Fruit fly (Drosophila melanogaster) whole organism, embryonic: ENCODE results near the gene CG6569.

Experiments
- CG10462 ChIP-seq: fragments of 200-800 bp; sonication (Bioruptor generic); optimal IDR thresholded peaks from 2 replicates; lab custom pipeline; 2016; ENCODE audit warnings: missing biosample characterization, missing genetic modification characterization
- CG10543 ChIP-seq: fragments of 200-800 bp; sonication (Bioruptor generic); optimal IDR thresholded peaks from 3 replicates; lab custom pipeline; 2017; ENCODE audit warnings: missing biosample characterization, mild to moderate bottlenecking, missing genetic modification characterization, moderate library complexity
- CG11456 ChIP-seq: fragments of 200-800 bp; sonication (Bioruptor generic); IDR thresholded peaks from 3 replicates; pipeline ENCODE4 v1.3.6; 2022; ENCODE audit warnings: missing biosample characterization, missing genetic modification characterization
- CG14860 ChIP-seq: fragments of 200-800 bp; sonication (Bioruptor generic); IDR thresholded peaks from 3 replicates; pipeline ENCODE4 v1.3.6; 2022; ENCODE audit warnings: missing biosample characterization, missing genetic modification characterization; ENCODE audit not compliant: partially characterized antibody
- CG15269 ChIP-seq: fragments of 200-800 bp; sonication (Bioruptor generic); optimal IDR thresholded peaks from 2 replicates; lab custom pipeline; 2018; ENCODE audit warnings: missing biosample characterization, mild to moderate bottlenecking, missing genetic modification characterization, moderate library complexity
- CG16813 ChIP-seq: fragments of 200-800 bp; sonication (Bioruptor generic); IDR thresholded peaks from 3 replicates; pipeline ENCODE4 v1.3.6; 2022; ENCODE audit warnings: missing biosample characterization, missing genetic modification characterization; ENCODE audit not compliant: partially characterized antibody
- CG16815 ChIP-seq: fragments of 200-800 bp; sonication (Bioruptor generic); optimal IDR thresholded peaks from 3 replicates; lab custom pipeline; 2017; ENCODE audit warnings: missing biosample characterization, mild to moderate bottlenecking, missing genetic modification characterization
- CG17612 ChIP-seq: fragments of 200-800 bp; sonication (Bioruptor generic); IDR thresholded peaks from 2 replicates; pipeline ENCODE4 v1.3.6; 2022; ENCODE audit warnings: missing biosample characterization, missing genetic modification characterization
- CG31441 ChIP-seq: fragments of 200-800 bp; sonication (Bioruptor generic); IDR thresholded peaks from 2 replicates; pipeline ENCODE4 v1.3.6; 2022; ENCODE audit warnings: missing biosample characterization, missing genetic modification characterization
- CG3163 ChIP-seq: fragments of 200-800 bp; sonication (Bioruptor generic); optimal IDR thresholded peaks from 3 replicates; lab custom pipeline; 2016; ENCODE audit warnings: missing biosample characterization, missing genetic modification characterization
- CG3838 ChIP-seq: fragments of 200-800 bp; sonication (Bioruptor generic); optimal IDR thresholded peaks from 3 replicates; lab custom pipeline; 2016; ENCODE audit warnings: missing biosample characterization, missing genetic modification characterization
- CG4617 ChIP-seq: fragments of 200-800 bp; sonication (Bioruptor generic); optimal IDR thresholded peaks from 3 replicates; lab custom pipeline; 2016; ENCODE audit warnings: missing biosample characterization, missing genetic modification characterization, borderline replicate concordance
- CG7271 ChIP-seq: fragments of 200-800 bp; sonication (Bioruptor generic); optimal IDR thresholded peaks from 2 replicates; lab custom pipeline; 2018; ENCODE audit warnings: missing biosample characterization, mild to moderate bottlenecking, missing genetic modification characterization, moderate library complexity
- CG8388 ChIP-seq: fragments of 200-800 bp; sonication (Bioruptor generic); optimal IDR thresholded peaks from 2 replicates; lab custom pipeline; 2019; ENCODE audit warnings: missing biosample characterization, mild to moderate bottlenecking, missing genetic modification characterization, moderate library complexity
- D ChIP-seq, 2 experiments: fragments of 200-800 bp in 1 of 2; fragments of >200 bp in 1 of 2; sonication (Bioruptor generic) in 1 of 2; optimal IDR thresholded peaks; 2 replicates in 1 of 2; 3 replicates in 1 of 2; lab custom pipeline; 2017; ENCODE audit warnings: mild to moderate bottlenecking in 1 of 2, missing biosample characterization in 1 of 2, missing genetic modification characterization in 1 of 2, missing genetic modification reagents in 1 of 2
- HLH3B ChIP-seq: fragments of 200-800 bp; sonication (Bioruptor generic); IDR thresholded peaks from 2 replicates; pipeline ENCODE4 v1.3.6; 2022; ENCODE audit warnings: missing biosample characterization, missing genetic modification characterization
- Hey ChIP-seq: fragments of 200-800 bp; sonication (Bioruptor generic); optimal IDR thresholded peaks from 3 replicates; lab custom pipeline; 2018; ENCODE audit warnings: missing biosample characterization, mild to moderate bottlenecking, missing genetic modification characterization
- Hr51 ChIP-seq, 2 experiments: fragments of 200-800 bp; sonication (Bioruptor generic); optimal IDR thresholded peaks; 2 replicates in 1 of 2; 3 replicates in 1 of 2; lab custom pipeline; 2016 to 2018; ENCODE audit warnings: missing biosample characterization in 2 of 2, missing genetic modification characterization in 2 of 2, mild to moderate bottlenecking in 1 of 2, moderate library complexity in 1 of 2
- PHDP ChIP-seq: fragments of 200-800 bp; sonication (Bioruptor generic); optimal IDR thresholded peaks from 3 replicates; lab custom pipeline; 2018; ENCODE audit warnings: missing biosample characterization, mild to moderate bottlenecking, missing genetic modification characterization, moderate library complexity
- Six4 ChIP-seq: fragments of 200-800 bp; sonication (Bioruptor generic); optimal IDR thresholded peaks from 2 replicates; lab custom pipeline; 2016; ENCODE audit warnings: missing biosample characterization, missing genetic modification characterization
- Ssrp ChIP-seq: fragments of 200-800 bp; sonication (Bioruptor generic); optimal IDR thresholded peaks from 2 replicates; lab custom pipeline; 2018; ENCODE audit warnings: missing biosample characterization, mild to moderate bottlenecking, missing genetic modification characterization, moderate library complexity
- Usf ChIP-seq: fragments of 200-800 bp; sonication (Bioruptor generic); optimal IDR thresholded peaks from 2 replicates; lab custom pipeline; 2017; ENCODE audit warnings: missing genotype, missing biosample characterization, missing genetic modification characterization
- ash1 ChIP-seq: fragments of 200-800 bp; sonication (Bioruptor generic); optimal IDR thresholded peaks from 2 replicates; lab custom pipeline; 2018; ENCODE audit warnings: missing biosample characterization, mild to moderate bottlenecking, missing genetic modification characterization
- bbx ChIP-seq: fragments of 200-800 bp; sonication (Bioruptor generic); IDR thresholded peaks from 2 replicates; pipeline ENCODE4 v1.3.6; 2022; ENCODE audit warnings: missing biosample characterization, missing genetic modification characterization; ENCODE audit not compliant: partially characterized antibody
- cad ChIP-seq: fragments of >200 bp; optimal IDR thresholded peaks from 2 replicates; lab custom pipeline; 2017; ENCODE audit warnings: missing biosample characterization, missing genetic modification characterization
- cas ChIP-seq: fragments of 200-800 bp; sonication (Bioruptor generic); IDR thresholded peaks from 2 replicates; pipeline ENCODE4 v1.3.6; 2022; ENCODE audit warnings: missing biosample characterization, missing genetic modification characterization
- crc ChIP-seq: fragments of 200-800 bp; sonication (Bioruptor generic); optimal IDR thresholded peaks from 2 replicates; lab custom pipeline; 2016; ENCODE audit warnings: missing biosample characterization, missing genetic modification characterization
- dimm ChIP-seq: fragments of 200-800 bp; sonication (Bioruptor generic); IDR thresholded peaks from 2 replicates; pipeline ENCODE4 v1.3.6; 2022; ENCODE audit warnings: missing biosample characterization, missing genetic modification characterization
- fd64A ChIP-seq: fragments of 200-800 bp; sonication (Bioruptor generic); optimal IDR thresholded peaks from 3 replicates; lab custom pipeline; 2018; ENCODE audit warnings: missing biosample characterization, mild to moderate bottlenecking, missing genetic modification characterization
- fu2 ChIP-seq: fragments of 200-800 bp; sonication (Bioruptor generic); optimal IDR thresholded peaks from 2 replicates; lab custom pipeline; 2016; ENCODE audit warnings: missing biosample characterization, missing genetic modification characterization
- gce ChIP-seq: fragments of 200-800 bp; sonication (Bioruptor generic); IDR thresholded peaks from 3 replicates; pipeline ENCODE4 v1.3.6; 2022; ENCODE audit warnings: missing biosample characterization, missing genetic modification characterization
- gt ChIP-seq: fragments of 200-800 bp; sonication (Bioruptor generic); IDR thresholded peaks from 2 replicates; pipeline ENCODE4 v1.3.6; 2022; ENCODE audit warnings: missing biosample characterization, missing genetic modification characterization
- hkb ChIP-seq, 2 experiments: fragments of 200-800 bp in 1 of 2; fragments of >200 bp in 1 of 2; sonication (Bioruptor generic) in 1 of 2; IDR thresholded peaks in 1 of 2; optimal IDR thresholded peaks in 1 of 2; 2 replicates each; pipeline versions ENCODE4 v1.3.6 to Lab custom; 2017 to 2022; ENCODE audit warnings: missing biosample characterization in 1 of 2, missing genetic modification characterization in 1 of 2
- hth ChIP-seq: fragments of >200 bp; optimal IDR thresholded peaks from 2 replicates; lab custom pipeline; 2017; ENCODE audit warnings: inconsistent platforms
- jumu ChIP-seq: fragments of 200-800 bp; sonication (Bioruptor generic); optimal IDR thresholded peaks from 3 replicates; lab custom pipeline; 2016; ENCODE audit warnings: missing biosample characterization, missing genetic modification characterization
- lov ChIP-seq, 2 experiments: fragments of 200-800 bp in 1 of 2; fragments of >200 bp in 1 of 2; sonication (Bioruptor generic) in 1 of 2; IDR thresholded peaks in 1 of 2; optimal IDR thresholded peaks in 1 of 2; 2 replicates in 1 of 2; 3 replicates in 1 of 2; pipeline versions ENCODE4 v1.3.6 to Lab custom; 2017 to 2022; ENCODE audit warnings: missing biosample characterization in 1 of 2, missing genetic modification characterization in 1 of 2
- maf-S ChIP-seq: fragments of 200-800 bp; sonication (Bioruptor generic); optimal IDR thresholded peaks from 2 replicates; lab custom pipeline; 2016; ENCODE audit warnings: missing biosample characterization, missing genetic modification characterization
- mld ChIP-seq: fragments of 200-800 bp; sonication (Bioruptor generic); IDR thresholded peaks from 3 replicates; pipeline ENCODE4 v1.3.6; 2022; ENCODE audit warnings: missing biosample characterization, missing genetic modification characterization; ENCODE audit not compliant: partially characterized antibody
- pho ChIP-seq: fragments of 200-800 bp; sonication (Bioruptor generic); optimal IDR thresholded peaks from 2 replicates; lab custom pipeline; 2016; ENCODE audit warnings: missing biosample characterization, missing genetic modification characterization
- prd ChIP-seq, 3 experiments: fragments of >200 bp in 2 of 3; fragments of 200-800 bp in 1 of 3; sonication (Bioruptor generic) in 1 of 3; optimal IDR thresholded peaks in 2 of 3; IDR thresholded peaks in 1 of 3; 2 replicates in 2 of 3; 3 replicates in 1 of 3; pipeline versions ENCODE4 v1.3.6 to Lab custom; 2017 to 2022; ENCODE audit warnings: missing biosample characterization in 1 of 3, missing genetic modification characterization in 1 of 3
- ro ChIP-seq: fragments of 200-800 bp; sonication (Bioruptor generic); IDR thresholded peaks from 2 replicates; pipeline ENCODE4 v1.3.6; 2022; ENCODE audit warnings: missing biosample characterization, missing genetic modification characterization
- salm ChIP-seq: fragments of 200-800 bp; sonication (Bioruptor generic); optimal IDR thresholded peaks from 2 replicates; lab custom pipeline; 2018; ENCODE audit warnings: missing biosample characterization, mild to moderate bottlenecking, missing genetic modification characterization
- sd ChIP-seq: fragments of 200-800 bp; sonication (Bioruptor generic); optimal IDR thresholded peaks from 3 replicates; lab custom pipeline; 2018; ENCODE audit warnings: missing biosample characterization, mild to moderate bottlenecking, missing genetic modification characterization, moderate library complexity
- shn ChIP-seq: fragments of 200-800 bp; sonication (Bioruptor generic); optimal IDR thresholded peaks from 3 replicates; lab custom pipeline; 2016; ENCODE audit warnings: missing biosample characterization, missing genetic modification characterization
- slbo ChIP-seq: fragments of 200-800 bp; sonication (Bioruptor generic); IDR thresholded peaks from 2 replicates; pipeline ENCODE4 v1.3.6; 2022; ENCODE audit warnings: missing biosample characterization, missing genetic modification characterization
- ssp ChIP-seq: fragments of 200-800 bp; sonication (Bioruptor generic); IDR thresholded peaks from 2 replicates; pipeline ENCODE4 v1.3.6; 2022; ENCODE audit warnings: missing biosample characterization, missing genetic modification characterization
- tap ChIP-seq: fragments of 200-800 bp; optimal IDR thresholded peaks from 3 replicates; lab custom pipeline; 2019; ENCODE audit warnings: missing biosample characterization, mild to moderate bottlenecking, missing genetic modification characterization, moderate library complexity
- tup ChIP-seq: fragments of 200-800 bp; sonication (Bioruptor generic); optimal IDR thresholded peaks from 2 replicates; lab custom pipeline; 2016; ENCODE audit warnings: missing biosample characterization, mild to moderate bottlenecking, missing genetic modification characterization, moderate library complexity
- wor ChIP-seq: fragments of 200-800 bp; sonication (Bioruptor generic); IDR thresholded peaks from 2 replicates; pipeline ENCODE4 v1.3.6; 2022; ENCODE audit warnings: missing biosample characterization, missing genetic modification characterization

The CG6569 gene

DNA sequence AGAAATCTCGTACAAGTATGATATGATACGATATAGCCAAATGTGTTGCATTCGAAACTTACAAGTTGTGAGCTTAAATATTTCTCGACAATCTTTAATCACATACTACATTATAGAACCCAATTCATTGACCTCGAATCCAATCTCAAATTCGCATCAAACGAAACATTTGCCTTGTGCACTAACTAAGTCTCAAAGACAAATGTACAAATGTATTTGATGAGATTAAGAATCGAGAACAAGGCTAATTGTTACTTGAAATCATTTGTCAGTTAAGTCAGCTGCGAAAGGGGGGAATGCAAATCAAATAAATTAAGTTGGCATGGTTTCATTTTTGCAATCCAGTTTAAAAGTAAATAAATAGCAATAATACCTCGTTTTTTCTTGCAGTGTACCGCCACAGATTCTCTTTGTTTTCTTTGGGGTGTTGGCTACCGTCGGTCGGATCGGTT is 29.2 kb downstream of the CG6569 start (continued):
- TF ChIP-seq maf-S, result no peak
- no peak for TF ChIP-seq fd64A (GFP tag; lab: Kevin White, UChicago)
- no peak for TF ChIP-seq Usf (GFP tag; lab: Kevin White, UChicago)
- TF ChIP-seq cad, result no peak
- TF ChIP-seq gt (GFP tag; lab: Robert Waterston, UW), result no peak
- no peak for TF ChIP-seq CG7271 (tag; lab: Kevin White, UChicago)
- no peak for TF ChIP-seq prd (optimal IDR thresholded peaks at IDR 0.05; lab: Kevin White, UChicago)
- no peak; the same call in 2 of the 3 replicates for TF ChIP-seq prd (GFP tag; IDR thresholded peaks at IDR 0.05; lab: Robert Waterston, UW)
- TF ChIP-seq Six4 (GFP tag; lab: Kevin White, UChicago), result no peak
- TF ChIP-seq salm (tag; lab: Kevin White, UChicago), result no peak
- TF ChIP-seq Hr51 (GFP tag; optimal IDR thresholded peaks at IDR 0.05; lab: Kevin White, UChicago), result peak in 1 of 2 experiments; percentile 64
- TF ChIP-seq bbx (GFP tag; lab: Robert Waterston, UW), result no peak
- TF ChIP-seq CG14860 (GFP tag; lab: Robert Waterston, UW), result no peak
- no peak for TF ChIP-seq fu2 (GFP tag; lab: Kevin White, UChicago)
- no peak for TF ChIP-seq CG4617 (GFP tag; lab: Kevin White, UChicago)
- peak; percentile 5 for TF ChIP-seq jumu (GFP tag; lab: Kevin White, UChicago)
- no peak for TF ChIP-seq CG16815
- TF ChIP-seq CG31441 (GFP tag; lab: Robert Waterston, UW), result peak; percentile 56; the same call in 1 of the 2 replicates
- TF ChIP-seq mld (GFP tag; lab: Robert Waterston, UW), result no peak
- TF ChIP-seq PHDP (tag; lab: Kevin White, UChicago), result peak; percentile 11
- TF ChIP-seq CG15269 (tag; lab: Kevin White, UChicago), result peak; percentile 36
- TF ChIP-seq CG11456 (GFP tag; lab: Robert Waterston, UW), result no peak
- TF ChIP-seq dimm (GFP tag; lab: Robert Waterston, UW), result no peak
- no peak for TF ChIP-seq CG16813 (GFP tag; lab: Robert Waterston, UW)
- no peak for TF ChIP-seq CG10543
- peak; percentile 29 for TF ChIP-seq Ssrp
- TF ChIP-seq D (optimal IDR thresholded peaks at IDR 0.05; lab: Kevin White, UChicago), result no peak
- TF ChIP-seq D (GFP tag; optimal IDR thresholded peaks at IDR 0.05; lab: Kevin White, UChicago), result no peak
- no peak for TF ChIP-seq gce (GFP tag; lab: Robert Waterston, UW)
- no peak for TF ChIP-seq CG3163 (GFP tag; lab: Kevin White, UChicago)
- TF ChIP-seq tap (tag; lab: Kevin White, UChicago), result no peak
- TF ChIP-seq shn (GFP tag; lab: Kevin White, UChicago), result peak; percentile 3
- peak; percentile 18 for TF ChIP-seq CG8388 (GFP tag; lab: Kevin White, UChicago)
- no peak for TF ChIP-seq hkb (optimal IDR thresholded peaks at IDR 0.05; lab: Kevin White, UChicago)
- TF ChIP-seq hkb (GFP tag; IDR thresholded peaks at IDR 0.05; lab: Robert Waterston, UW), result peak; percentile 42; the same call in 1 of the 2 replicates
- no peak for TF ChIP-seq ro (GFP tag; lab: Robert Waterston, UW)
- TF ChIP-seq CG17612 (GFP tag; lab: Robert Waterston, UW), result no peak
- no peak for TF ChIP-seq wor (GFP tag; lab: Robert Waterston, UW)
- TF ChIP-seq tup, result no peak
- TF ChIP-seq HLH3B, result no peak
- TF ChIP-seq ash1 (GFP tag; lab: Kevin White, UChicago), result no peak
- no peak for TF ChIP-seq hth (lab: Kevin White, UChicago)
- TF ChIP-seq ssp (GFP tag; lab: Robert Waterston, UW), result no peak
- TF ChIP-seq lov (optimal IDR thresholded peaks at IDR 0.05; lab: Kevin White, UChicago), result no peak
- no peak for TF ChIP-seq lov (GFP tag; IDR thresholded peaks at IDR 0.05; lab: Robert Waterston, UW)
- TF ChIP-seq sd (tag; lab: Kevin White, UChicago), result no peak
- no peak for TF ChIP-seq CG10462 (GFP tag; lab: Kevin White, UChicago)
- TF ChIP-seq slbo, result no peak
- no peak for TF ChIP-seq cas
- no peak for TF ChIP-seq CG3838 (GFP tag; lab: Kevin White, UChicago)
- TF ChIP-seq Hey (tag; lab: Kevin White, UChicago), result no peak
- no peak for TF ChIP-seq crc (GFP tag; lab: Kevin White, UChicago)
- TF ChIP-seq pho (GFP tag; lab: Kevin White, UChicago), result no peak
